Fruit fly (Drosophila melanogaster) whole organism, embryonic: Measurements from ENCODE around the gene Ilp7.
A peak's percentile ranks its signal among the peaks of the same experiment; 100 is the strongest.

Source experiments
- Antp ChIP-seq: fragments of 200-800 bp; sonication (Bioruptor generic); optimal IDR thresholded peaks from 3 replicates; lab custom pipeline; 2016; ENCODE audit warnings: missing biosample characterization, missing genetic modification characterization
- Atf6 ChIP-seq: fragments of 200-800 bp; sonication (Bioruptor generic); IDR thresholded peaks from 2 replicates; pipeline ENCODE4 v1.3.6; 2022; ENCODE audit warnings: missing biosample characterization, missing genetic modification characterization
- CG10274 ChIP-seq: fragments of 200-800 bp; sonication (Bioruptor generic); optimal IDR thresholded peaks from 3 replicates; lab custom pipeline; 2017; ENCODE audit warnings: missing biosample characterization, mild to moderate bottlenecking, missing genetic modification characterization
- CG10543 ChIP-seq: fragments of 200-800 bp; sonication (Bioruptor generic); optimal IDR thresholded peaks from 3 replicates; lab custom pipeline; 2017; ENCODE audit warnings: missing biosample characterization, mild to moderate bottlenecking, missing genetic modification characterization, moderate library complexity
- CG10654 ChIP-seq: fragments of 200-800 bp; sonication (Bioruptor generic); optimal IDR thresholded peaks from 2 replicates; lab custom pipeline; 2016; ENCODE audit warnings: missing biosample characterization, missing genetic modification characterization
- CG11696 ChIP-seq: fragments of 200-800 bp; sonication (Bioruptor generic); IDR thresholded peaks from 2 replicates; pipeline ENCODE4 v1.3.6; 2022; ENCODE audit warnings: missing biosample characterization, missing genetic modification characterization
- CG1233 ChIP-seq: fragments of 200-800 bp; sonication (Bioruptor generic); optimal IDR thresholded peaks from 4 replicates; lab custom pipeline; 2018; ENCODE audit warnings: missing biosample characterization, mild to moderate bottlenecking, missing genetic modification characterization
- CG14050 ChIP-seq: fragments of 200-800 bp; sonication (Bioruptor generic); IDR thresholded peaks from 3 replicates; pipeline ENCODE4 v1.3.6; 2022; ENCODE audit warnings: missing biosample characterization, missing genetic modification characterization
- CG14441 ChIP-seq: fragments of 200-800 bp; sonication (Bioruptor generic); IDR thresholded peaks from 2 replicates; pipeline ENCODE4 v1.3.6; 2022; ENCODE audit warnings: missing biosample characterization, missing genetic modification characterization
- CG1529 ChIP-seq: fragments of 200-800 bp; sonication (Bioruptor generic); optimal IDR thresholded peaks from 3 replicates; lab custom pipeline; 2018; ENCODE audit warnings: missing biosample characterization, missing genetic modification characterization
- CG1603 ChIP-seq: fragments of 200-800 bp; sonication (Bioruptor generic); optimal IDR thresholded peaks from 2 replicates; lab custom pipeline; 2019; ENCODE audit warnings: missing biosample characterization, mild to moderate bottlenecking, missing genetic modification characterization, moderate library complexity
- CG16815 ChIP-seq: fragments of 200-800 bp; sonication (Bioruptor generic); optimal IDR thresholded peaks from 3 replicates; lab custom pipeline; 2017; ENCODE audit warnings: missing biosample characterization, mild to moderate bottlenecking, missing genetic modification characterization
- CG17802 ChIP-seq: fragments of 200-800 bp; sonication (Bioruptor generic); optimal IDR thresholded peaks from 2 replicates; lab custom pipeline; 2018; ENCODE audit warnings: missing biosample characterization, mild to moderate bottlenecking, missing genetic modification characterization, moderate library complexity
- CG32532 ChIP-seq: fragments of 200-800 bp; sonication (Bioruptor generic); IDR thresholded peaks from 2 replicates; pipeline ENCODE4 v1.3.6; 2022; ENCODE audit warnings: missing biosample characterization, missing genetic modification characterization
- CG5953 ChIP-seq: fragments of 200-800 bp; sonication (Bioruptor generic); IDR thresholded peaks from 2 replicates; pipeline ENCODE4 v1.3.6; 2022; ENCODE audit warnings: missing biosample characterization, missing genetic modification characterization
- CG7271 ChIP-seq: fragments of 200-800 bp; sonication (Bioruptor generic); optimal IDR thresholded peaks from 2 replicates; lab custom pipeline; 2018; ENCODE audit warnings: missing biosample characterization, mild to moderate bottlenecking, missing genetic modification characterization, moderate library complexity
- CG8924 ChIP-seq: fragments of 200-800 bp; optimal IDR thresholded peaks from 3 replicates; lab custom pipeline; 2019; ENCODE audit warnings: missing biosample characterization, mild to moderate bottlenecking, missing genetic modification characterization, moderate library complexity
- Deaf1 ChIP-seq: fragments of 200-800 bp; optimal IDR thresholded peaks from 3 replicates; lab custom pipeline; 2019; ENCODE audit warnings: missing biosample characterization, mild to moderate bottlenecking, missing genetic modification characterization, moderate library complexity
- Gsc ChIP-seq: fragments of 200-800 bp; sonication (Bioruptor generic); IDR thresholded peaks from 2 replicates; pipeline ENCODE4 v1.3.6; 2022; ENCODE audit warnings: missing biosample characterization, missing genetic modification characterization
- Lim3 ChIP-seq: fragments of 200-800 bp; sonication (Bioruptor generic); IDR thresholded peaks from 2 replicates; pipeline ENCODE4 v1.3.6; 2022; ENCODE audit warnings: missing biosample characterization, missing genetic modification characterization
- Mad ChIP-seq: fragments of 200-800 bp; sonication (Bioruptor generic); optimal IDR thresholded peaks from 2 replicates; lab custom pipeline; 2016; ENCODE audit warnings: missing biosample characterization, missing genetic modification characterization
- Nf-YA ChIP-seq: fragments of 200-800 bp; sonication (Bioruptor generic); IDR thresholded peaks from 2 replicates; pipeline ENCODE4 v1.3.6; 2022; ENCODE audit warnings: missing biosample characterization, missing genetic modification characterization
- PHDP ChIP-seq: fragments of 200-800 bp; sonication (Bioruptor generic); optimal IDR thresholded peaks from 3 replicates; lab custom pipeline; 2018; ENCODE audit warnings: missing biosample characterization, mild to moderate bottlenecking, missing genetic modification characterization, moderate library complexity
- Rx ChIP-seq: fragments of 200-800 bp; sonication (Bioruptor generic); IDR thresholded peaks from 2 replicates; pipeline ENCODE4 v1.3.6; 2022; ENCODE audit warnings: missing biosample characterization, missing genetic modification characterization
- Scr ChIP-seq: fragments of 200-800 bp; sonication (Bioruptor generic); IDR thresholded peaks from 2 replicates; pipeline ENCODE4 v1.3.6; 2022; ENCODE audit warnings: missing biosample characterization, missing genetic modification characterization; ENCODE audit not compliant: partially characterized antibody
- Trl ChIP-seq, 3 experiments: fragments of >200 bp in 2 of 3; fragments of 200-800 bp in 1 of 3; sonication (Bioruptor generic) in 1 of 3; optimal IDR thresholded peaks; 2 replicates in 1 of 3; 3 replicates in 2 of 3; lab custom pipeline; 2016 to 2017; ENCODE audit warnings: missing biosample characterization in 1 of 3, missing genetic modification characterization in 1 of 3
- Usf ChIP-seq: fragments of 200-800 bp; sonication (Bioruptor generic); optimal IDR thresholded peaks from 2 replicates; lab custom pipeline; 2017; ENCODE audit warnings: missing genotype, missing biosample characterization, missing genetic modification characterization
- bowl ChIP-seq: fragments of 200-800 bp; sonication (Bioruptor generic); IDR thresholded peaks from 2 replicates; pipeline ENCODE4 v1.3.6; 2022; ENCODE audit warnings: missing biosample characterization, missing genetic modification characterization
- cg ChIP-seq: fragments of 200-800 bp; sonication (Bioruptor generic); optimal IDR thresholded peaks from 3 replicates; lab custom pipeline; 2019; ENCODE audit warnings: missing biosample characterization, mild to moderate bottlenecking, missing genetic modification characterization, moderate library complexity
- da ChIP-seq: fragments of 200-800 bp; sonication (Bioruptor generic); optimal IDR thresholded peaks from 2 replicates; lab custom pipeline; 2016; ENCODE audit warnings: missing biosample characterization, missing genetic modification characterization
- dan ChIP-seq: fragments of 200-800 bp; sonication (Bioruptor generic); IDR thresholded peaks from 2 replicates; pipeline ENCODE4 v1.3.6; 2022; ENCODE audit warnings: missing biosample characterization, missing genetic modification characterization
- dpn ChIP-seq, 2 experiments: fragments of 200-800 bp; sonication (Bioruptor generic); optimal IDR thresholded peaks; 3 replicates each; lab custom pipeline; 2016; ENCODE audit warnings: missing biosample characterization in 2 of 2, missing genetic modification characterization in 2 of 2
- ems ChIP-seq: fragments of 200-800 bp; sonication (Bioruptor generic); optimal IDR thresholded peaks from 3 replicates; lab custom pipeline; 2016; ENCODE audit warnings: missing biosample characterization, missing genetic modification characterization
- esg ChIP-seq: fragments of 200-800 bp; sonication (Bioruptor generic); conservative IDR thresholded peaks from 2 replicates; pipeline ENCODE4 v1.3.6; 2022; ENCODE audit warnings: missing biosample characterization, missing genetic modification characterization
- exex ChIP-seq: fragments of 200-800 bp; sonication (Bioruptor generic); optimal IDR thresholded peaks from 4 replicates; lab custom pipeline; 2018; ENCODE audit warnings: missing biosample characterization, mild to moderate bottlenecking, missing genetic modification characterization, moderate library complexity
- fd64A ChIP-seq: fragments of 200-800 bp; sonication (Bioruptor generic); optimal IDR thresholded peaks from 3 replicates; lab custom pipeline; 2018; ENCODE audit warnings: missing biosample characterization, mild to moderate bottlenecking, missing genetic modification characterization
- hb ChIP-seq: fragments of 200-800 bp; sonication (Bioruptor generic); IDR thresholded peaks from 3 replicates; pipeline ENCODE4 v1.3.6; 2022; ENCODE audit warnings: missing biosample characterization, missing genetic modification characterization; ENCODE audit not compliant: partially characterized antibody
- her ChIP-seq: fragments of 200-800 bp; sonication (Bioruptor generic); optimal IDR thresholded peaks from 2 replicates; lab custom pipeline; 2016; ENCODE audit warnings: missing biosample characterization, missing genetic modification characterization
- hkb ChIP-seq, 2 experiments: fragments of 200-800 bp in 1 of 2; fragments of >200 bp in 1 of 2; sonication (Bioruptor generic) in 1 of 2; IDR thresholded peaks in 1 of 2; optimal IDR thresholded peaks in 1 of 2; 2 replicates each; pipeline versions ENCODE4 v1.3.6 to Lab custom; 2017 to 2022; ENCODE audit warnings: missing biosample characterization in 1 of 2, missing genetic modification characterization in 1 of 2
- kni ChIP-seq: fragments of 200-800 bp; sonication (Bioruptor generic); optimal IDR thresholded peaks from 3 replicates; lab custom pipeline; 2017; ENCODE audit warnings: mild to moderate bottlenecking, missing biosample characterization, missing genetic modification reagents, missing genetic modification characterization
- lilli ChIP-seq: fragments of 200-800 bp; sonication (Bioruptor generic); optimal IDR thresholded peaks from 3 replicates; lab custom pipeline; 2016; ENCODE audit warnings: missing biosample characterization, missing genetic modification characterization
- onecut ChIP-seq: fragments of 200-800 bp; sonication (Bioruptor generic); IDR thresholded peaks from 2 replicates; pipeline ENCODE4 v1.3.6; 2022; ENCODE audit warnings: missing biosample characterization, missing genetic modification characterization
- pan ChIP-seq, 4 experiments: fragments of >200 bp in 3 of 4; fragments of 200-800 bp in 1 of 4; sonication (Bioruptor generic) in 1 of 4; optimal IDR thresholded peaks in 3 of 4; IDR thresholded peaks in 1 of 4; 2 replicates each; pipeline versions ENCODE4 v1.3.6 to Lab custom; 2017 to 2022; ENCODE audit warnings: missing biosample characterization in 2 of 4, missing genetic modification characterization in 2 of 4, mixed read lengths in 1 of 4
- psq ChIP-seq: fragments of 200-800 bp; sonication (Bioruptor generic); optimal IDR thresholded peaks from 2 replicates; lab custom pipeline; 2017; ENCODE audit warnings: missing biosample characterization, missing genetic modification characterization
- sens ChIP-seq: fragments of 200-800 bp; sonication (Bioruptor generic); peaks from one replicate; lab custom pipeline; 2016; ENCODE audit warnings: missing biosample characterization, missing genetic modification characterization
- tio ChIP-seq: fragments of 200-800 bp; sonication (Bioruptor generic); optimal IDR thresholded peaks from 2 replicates; lab custom pipeline; 2017; ENCODE audit warnings: missing biosample characterization, missing genetic modification characterization, inconsistent platforms
- usp ChIP-seq: fragments of >200 bp; optimal IDR thresholded peaks from 2 replicates; lab custom pipeline; 2017; ENCODE audit warnings: missing biosample characterization, missing genetic modification characterization

Gene Ilp7

dm6 chrX:3691623-3692553 is 24.5 kb downstream of the Ilp7 start (continued):
- no peak for TF ChIP-seq hkb (optimal IDR thresholded peaks at IDR 0.05; lab: Kevin White, UChicago)
- TF ChIP-seq hkb (GFP tag; IDR thresholded peaks at IDR 0.05; lab: Robert Waterston, UW): peak; percentile 84
- TF ChIP-seq usp (GFP tag; lab: Kevin White, UChicago): no peak
- TF ChIP-seq Atf6 (GFP tag; lab: Robert Waterston, UW): peak; percentile 53; the same call in 1 of the 2 replicates
- TF ChIP-seq bowl: no peak
- TF ChIP-seq CG8924: peak; percentile 76
- TF ChIP-seq onecut (GFP tag; lab: Robert Waterston, UW): peak; percentile 59
- no peak for TF ChIP-seq psq (GFP tag; lab: Kevin White, UChicago)
- peak; percentile 74 to 81 for TF ChIP-seq dpn (GFP tag; optimal IDR thresholded peaks at IDR 0.05; lab: Kevin White, UChicago)
- peak; percentile 85 for TF ChIP-seq CG1603
- peak; percentile 16 for TF ChIP-seq exex (tag; lab: Kevin White, UChicago)
- peak; percentile 50; the same call in 1 of the 2 replicates for TF ChIP-seq CG11696 (GFP tag; lab: Robert Waterston, UW)
- peak; percentile 34 for TF ChIP-seq Usf (GFP tag; lab: Kevin White, UChicago)
- no peak for TF ChIP-seq CG7271 (tag; lab: Kevin White, UChicago)
- no peak for TF ChIP-seq Nf-YA
- TF ChIP-seq dan: peak; percentile 60; the same call in 1 of the 2 replicates
- TF ChIP-seq CG17802 (tag; lab: Kevin White, UChicago): peak; percentile 0
- TF ChIP-seq Trl (optimal IDR thresholded peaks at IDR 0.05; lab: Kevin White, UChicago): peak; percentile 67 to 68
- TF ChIP-seq Trl (GFP tag; optimal IDR thresholded peaks at IDR 0.05; lab: Kevin White, UChicago): peak; percentile 79
- peak; percentile 56 for TF ChIP-seq da (GFP tag; lab: Kevin White, UChicago)
- peak; percentile 78 for TF ChIP-seq kni (GFP tag; lab: Kevin White, UChicago)
- no peak; the same call in 1 of the 2 replicates for TF ChIP-seq Gsc (GFP tag; lab: Robert Waterston, UW)
- peak; percentile 36 for TF ChIP-seq Mad (GFP tag; lab: Kevin White, UChicago)
- no peak for TF ChIP-seq pan (optimal IDR thresholded peaks at IDR 0.05; lab: Kevin White, UChicago)
- peak in 1 of 2 experiments; percentile 87 for TF ChIP-seq pan (GFP tag; optimal IDR thresholded peaks at IDR 0.05 in 1 of 2, IDR thresholded peaks at IDR 0.05 in 1 of 2)
- TF ChIP-seq CG32532: peak; percentile 72
- peak; percentile 42 for TF ChIP-seq CG10274 (GFP tag; lab: Kevin White, UChicago)
- peak; percentile 55 for TF ChIP-seq CG10654
- peak; percentile 78 for TF ChIP-seq cg (GFP tag; lab: Kevin White, UChicago)
- TF ChIP-seq CG5953 (GFP tag; lab: Robert Waterston, UW): peak; percentile 59; the same call in 1 of the 2 replicates
- TF ChIP-seq Deaf1 (tag; lab: Kevin White, UChicago): peak; percentile 35
- TF ChIP-seq PHDP: peak; percentile 66
- TF ChIP-seq CG10543 (GFP tag; lab: Kevin White, UChicago): peak; percentile 52
- TF ChIP-seq Antp (GFP tag; lab: Kevin White, UChicago): peak; percentile 80
- TF ChIP-seq hb: no peak
- peak; percentile 98 for TF ChIP-seq sens
- peak; percentile 69 for TF ChIP-seq CG14441 (GFP tag; lab: Robert Waterston, UW)
- TF ChIP-seq Lim3: no peak
- TF ChIP-seq CG1529 (GFP tag; lab: Kevin White, UChicago): peak; percentile 75
- peak; percentile 78 for TF ChIP-seq CG14050 (GFP tag; lab: Robert Waterston, UW)
- peak; percentile 43 for TF ChIP-seq fd64A (GFP tag; lab: Kevin White, UChicago)
- peak; percentile 44 for TF ChIP-seq tio (GFP tag; lab: Kevin White, UChicago)
- peak; percentile 64 for TF ChIP-seq her
- peak; percentile 1 for TF ChIP-seq ems (GFP tag; lab: Kevin White, UChicago)
- TF ChIP-seq CG16815 (GFP tag; lab: Kevin White, UChicago): peak; percentile 79
- TF ChIP-seq esg (GFP tag; lab: Robert Waterston, UW): peak; percentile 63
- no peak for TF ChIP-seq Scr (GFP tag; lab: Robert Waterston, UW)
- TF ChIP-seq lilli (GFP tag; lab: Kevin White, UChicago): peak; percentile 81
- TF ChIP-seq CG1233 (GFP tag; lab: Kevin White, UChicago): peak; percentile 77
- TF ChIP-seq Rx (GFP tag; lab: Robert Waterston, UW): peak; percentile 57
